Fruit fly (Drosophila melanogaster): Measurements from ENCODE around the gene HP1D3csd.

The HP1D3csd gene

DNA sequence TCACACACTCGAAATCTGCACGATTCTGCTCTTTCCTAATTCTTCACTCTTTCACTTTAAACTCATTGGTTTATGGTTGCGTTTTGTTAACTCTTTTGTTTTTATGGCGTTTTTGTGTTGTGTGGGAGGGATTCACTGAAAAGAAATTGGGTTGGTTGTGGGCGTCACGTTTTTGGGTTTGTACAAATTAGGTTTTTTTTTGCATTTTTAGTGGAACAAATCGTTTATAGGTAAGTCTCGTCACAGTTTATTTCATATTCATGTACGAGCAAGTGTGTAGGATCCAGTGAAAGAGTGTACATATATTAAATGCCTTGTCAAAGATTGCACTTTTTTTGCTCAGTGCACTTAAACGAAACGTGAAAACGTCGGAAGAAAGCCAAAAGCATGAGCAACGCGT, 25.3 kb upstream of the HP1D3csd start (continued):
- TF ChIP-seq CG16863 (GFP tag; optimal IDR thresholded peaks at IDR 0.05): no peak
- peak; percentile 0 for TF ChIP-seq az2 (GFP tag; optimal IDR thresholded peaks at IDR 0.05)
- TF ChIP-seq tio (GFP tag; optimal IDR thresholded peaks at IDR 0.05): peak; percentile 37
- no peak for TF ChIP-seq nom (GFP tag; optimal IDR thresholded peaks at IDR 0.05)
- TF ChIP-seq slp2 (GFP tag; optimal IDR thresholded peaks at IDR 0.05): peak; percentile 17
- peak; percentile 5 for TF ChIP-seq grau (tag; optimal IDR thresholded peaks at IDR 0.05)
- no peak for TF ChIP-seq zen (tag; optimal IDR thresholded peaks at IDR 0.05)
- TF ChIP-seq pan (optimal IDR thresholded peaks at IDR 0.05): no peak
- TF ChIP-seq pan (GFP tag; optimal IDR thresholded peaks at IDR 0.05 in 1 of 2, IDR thresholded peaks at IDR 0.05 in 1 of 2): no peak
- TF ChIP-seq CG31388 (GFP tag; optimal IDR thresholded peaks at IDR 0.05): no peak
- TF ChIP-seq ind (GFP tag; optimal IDR thresholded peaks at IDR 0.05): peak; percentile 31
- TF ChIP-seq CG15269 (tag; optimal IDR thresholded peaks at IDR 0.05): peak; percentile 45
- no peak for TF ChIP-seq CG17829 (tag; optimal IDR thresholded peaks at IDR 0.05)
- peak in 1 of 2 experiments; percentile 55 for TF ChIP-seq Hr51 (GFP tag; optimal IDR thresholded peaks at IDR 0.05)
- peak; percentile 22 for TF ChIP-seq CG8944 (GFP tag; optimal IDR thresholded peaks at IDR 0.05)
- 0 out of 3 replicates have a peak, but pooled peaks have one; percentile 17 for TF ChIP-seq Aef1 (GFP tag; IDR thresholded peaks at IDR 0.05)
- TF ChIP-seq gt (GFP tag; IDR thresholded peaks at IDR 0.05): no peak
- no peak for TF ChIP-seq Dp (GFP tag; optimal IDR thresholded peaks at IDR 0.05)
- peak; percentile 1 for TF ChIP-seq CG17385 (GFP tag; optimal IDR thresholded peaks at IDR 0.05)
- TF ChIP-seq Xrp1 (GFP tag; IDR thresholded peaks at IDR 0.05): 0 out of 2 replicates have a peak, but pooled peaks have one; percentile 10
- no peak for TF ChIP-seq kah (GFP tag; optimal IDR thresholded peaks at IDR 0.05)
- TF ChIP-seq CG1603 (tag; optimal IDR thresholded peaks at IDR 0.05): no peak
- TF ChIP-seq cwo (GFP tag; optimal IDR thresholded peaks at IDR 0.05): no peak
- no peak for TF ChIP-seq CG10267 (tag; optimal IDR thresholded peaks at IDR 0.05)
- TF ChIP-seq Max (GFP tag; optimal IDR thresholded peaks at IDR 0.05): no peak
- TF ChIP-seq sisA (GFP tag; IDR thresholded peaks at IDR 0.05): no peak
- no peak for TF ChIP-seq yki (optimal IDR thresholded peaks at IDR 0.05)
- peak; percentile 6 for TF ChIP-seq zfh2 (GFP tag; optimal IDR thresholded peaks at IDR 0.05)
- TF ChIP-seq mld (GFP tag; IDR thresholded peaks at IDR 0.05; ENCODE audit: partially characterized antibody): no peak
- TF ChIP-seq CG17359 (tag; optimal IDR thresholded peaks at IDR 0.05): peak; percentile 43
- TF ChIP-seq bab2 (GFP tag; optimal IDR thresholded peaks at IDR 0.05): peak; percentile 32
- TF ChIP-seq CG12769 (tag; optimal IDR thresholded peaks at IDR 0.05): no peak
- no peak for TF ChIP-seq CkIIα-i1 (GFP tag; IDR thresholded peaks at IDR 0.05)
- TF ChIP-seq NfI (GFP tag; optimal IDR thresholded peaks at IDR 0.05): no peak
- no peak for TF ChIP-seq fd96Cb (tag; optimal IDR thresholded peaks at IDR 0.05)
- TF ChIP-seq HLH54F (GFP tag; optimal IDR thresholded peaks at IDR 0.05): peak; percentile 10
- TF ChIP-seq odd (GFP tag; optimal IDR thresholded peaks at IDR 0.05): no peak
- TF ChIP-seq ATbp (GFP tag; optimal IDR thresholded peaks at IDR 0.05): peak; percentile 28
- TF ChIP-seq dysf (GFP tag; IDR thresholded peaks at IDR 0.05): peak; percentile 34; the same call in 2 of the 3 replicates
- no peak for TF ChIP-seq fd64A (GFP tag; optimal IDR thresholded peaks at IDR 0.05)
- TF ChIP-seq CG7963 (GFP tag; IDR thresholded peaks at IDR 0.05; ENCODE audit: partially characterized antibody): no peak
- no peak for TF ChIP-seq CG34224 (GFP tag; IDR thresholded peaks at IDR 0.05; ENCODE audit: partially characterized antibody)
- peak; percentile 23 for TF ChIP-seq Oli (tag; optimal IDR thresholded peaks at IDR 0.05)
- no peak for TF ChIP-seq Lhr (GFP tag; optimal IDR thresholded peaks at IDR 0.05)
- TF ChIP-seq Trl (optimal IDR thresholded peaks at IDR 0.05): no peak
- peak; percentile 17 for TF ChIP-seq Trl (GFP tag; optimal IDR thresholded peaks at IDR 0.05)
- 0 out of 3 replicates have a peak, but pooled peaks have one; percentile 32 for TF ChIP-seq row (GFP tag; IDR thresholded peaks at IDR 0.05)
- TF ChIP-seq PHDP (tag; optimal IDR thresholded peaks at IDR 0.05): peak; percentile 15
- no peak for TF ChIP-seq en (GFP tag; optimal IDR thresholded peaks at IDR 0.05)
- TF ChIP-seq Antp (GFP tag; optimal IDR thresholded peaks at IDR 0.05): peak; percentile 25
- TF ChIP-seq ems (GFP tag; optimal IDR thresholded peaks at IDR 0.05): peak; percentile 5
